Fruit fly (Drosophila melanogaster) whole organism, wandering third instar larva: ENCODE results near the gene CG13040.

Experiments
- Abd-B ChIP-seq: fragments of >200 bp; optimal IDR thresholded peaks from 2 replicates; lab custom pipeline; 2017; ENCODE audit warnings: missing biosample characterization, missing genetic modification characterization
- Hr78 ChIP-seq: fragments of >200 bp; optimal IDR thresholded peaks from 2 replicates; lab custom pipeline; 2017; ENCODE audit warnings: missing biosample characterization, missing genetic modification characterization
- Hr83 ChIP-seq: fragments of 200-300 bp; sonication (Bioruptor generic); optimal IDR thresholded peaks from 2 replicates; lab custom pipeline; 2016; ENCODE audit warnings: missing biosample characterization, mild to moderate bottlenecking, missing genetic modification characterization, moderate library complexity; ENCODE audit not compliant: poor library complexity, severe bottlenecking
- Jra ChIP-seq: sonication (Bioruptor generic); optimal IDR thresholded peaks from 2 replicates; lab custom pipeline; 2016; ENCODE audit warnings: missing biosample characterization, missing genetic modification characterization
- OdsH ChIP-seq: fragments of 200-800 bp; sonication (Bioruptor generic); optimal IDR thresholded peaks from 2 replicates; lab custom pipeline; 2016; ENCODE audit warnings: missing biosample characterization, mild to moderate bottlenecking, missing genetic modification characterization
- br ChIP-seq: fragments of 200-800 bp; sonication (Bioruptor generic); optimal IDR thresholded peaks from 2 replicates; lab custom pipeline; 2016; ENCODE audit warnings: missing biosample characterization, missing genetic modification characterization
- fru ChIP-seq: fragments of 200-800 bp; sonication (Bioruptor generic); optimal IDR thresholded peaks from 3 replicates; lab custom pipeline; 2016; ENCODE audit warnings: missing biosample characterization, mild to moderate bottlenecking, missing genetic modification characterization
- h ChIP-seq: fragments of 200-800 bp; sonication (Bioruptor generic); optimal IDR thresholded peaks from 3 replicates; lab custom pipeline; 2016; ENCODE audit warnings: missing biosample characterization, mild to moderate bottlenecking, missing genetic modification characterization
- jim ChIP-seq: fragments of 175-275, 200-325 bp; sonication (Bioruptor generic); optimal IDR thresholded peaks from 2 replicates; lab custom pipeline; 2016; ENCODE audit warnings: missing biosample characterization, mild to moderate bottlenecking, missing genetic modification characterization
- lola ChIP-seq: fragments of >200 bp; optimal IDR thresholded peaks from 2 replicates; lab custom pipeline; 2017; ENCODE audit warnings: missing biosample characterization, missing genetic modification characterization
- pan ChIP-seq: fragments of >200 bp; optimal IDR thresholded peaks from 2 replicates; lab custom pipeline; 2017

DNA sequence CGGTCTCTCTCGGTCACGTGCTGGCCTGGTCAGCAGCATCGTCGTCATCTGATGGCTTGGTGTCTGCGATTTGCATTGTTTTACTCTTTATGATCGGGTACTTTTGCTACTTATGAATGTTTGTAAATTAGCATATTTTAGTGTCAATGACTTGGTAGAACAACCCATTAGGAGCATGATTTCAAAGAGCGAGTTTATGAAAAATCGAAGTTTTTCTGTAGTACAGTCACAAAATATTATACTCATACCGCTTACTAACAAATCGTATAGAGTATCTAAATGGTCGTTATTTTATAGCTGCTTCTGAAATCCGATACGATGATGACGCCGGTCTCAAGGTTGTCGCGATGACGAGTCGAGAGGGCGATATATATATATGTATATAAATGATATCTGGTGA is 40.3 kb downstream of the CG13040 start:
- TF ChIP-seq Abd-B (GFP tag; lab: Kevin White, UChicago), result no peak
- peak; percentile 34 for TF ChIP-seq OdsH (GFP tag; lab: Kevin White, UChicago)
- no peak for TF ChIP-seq Hr78
- TF ChIP-seq Hr83 (GFP tag; lab: Kevin White, UChicago), result no peak
- peak; percentile 53 for TF ChIP-seq h
- TF ChIP-seq lola (GFP tag; lab: Kevin White, UChicago), result no peak
- TF ChIP-seq jim (GFP tag; lab: Kevin White, UChicago), result no peak
- no peak for TF ChIP-seq pan (lab: Kevin White, UChicago)
- TF ChIP-seq Jra, result no peak
- TF ChIP-seq br (GFP tag; lab: Kevin White, UChicago), result peak; percentile 53
- TF ChIP-seq fru (GFP tag; lab: Kevin White, UChicago), result peak; percentile 50
